Worm (Caenorhabditis elegans) whole organism, L2 larva: ENCODE results near the gene lin-36.

ENCODE experiments used
- C34F6.9 ChIP-seq: fragments of 150-350 bp; optimal IDR thresholded peaks from 2 replicates; lab custom pipeline; 2014; ENCODE audit warnings: missing biosample characterization, missing genetic modification characterization
- F13H6.1 ChIP-seq: sonication (generic microtip); optimal IDR thresholded peaks from 2 replicates; lab custom pipeline; 2016; ENCODE audit warnings: missing genetic modification characterization, missing compliant biosample characterization
- R02D3.7 ChIP-seq: fragments of 150-350 bp; optimal IDR thresholded peaks from 2 replicates; lab custom pipeline; 2014; ENCODE audit warnings: missing biosample characterization, missing genetic modification characterization
- Y55F3AM.14 ChIP-seq: fragments of 200-800 bp; sonication (Bioruptor generic); optimal IDR thresholded peaks from 2 replicates; lab custom pipeline; 2018; ENCODE audit warnings: mild to moderate bottlenecking, missing genetic modification characterization, missing compliant biosample characterization
- ZK546.5 ChIP-seq: sonication (generic microtip); optimal IDR thresholded peaks from 2 replicates; lab custom pipeline; 2017; ENCODE audit warnings: missing biosample characterization, missing genetic modification characterization
- alr-1 ChIP-seq: fragments of 150-350 bp; optimal IDR thresholded peaks from 2 replicates; lab custom pipeline; 2014; ENCODE audit warnings: missing biosample characterization, missing genetic modification characterization
- ama-1 ChIP-seq: fragments of 150-350 bp; optimal IDR thresholded peaks from 2 replicates; lab custom pipeline; 2018; ENCODE audit warnings: inconsistent platforms
- blmp-1 ChIP-seq: sonication (generic microtip); optimal IDR thresholded peaks from 2 replicates; lab custom pipeline; 2017; ENCODE audit warnings: missing genetic modification characterization, mild to moderate bottlenecking, missing compliant biosample characterization, antibody characterized with exemption, moderate library complexity; ENCODE audit not compliant: insufficient read depth
- ceh-16 ChIP-seq: fragments of 150-350 bp; optimal IDR thresholded peaks from 2 replicates; lab custom pipeline; 2014; ENCODE audit warnings: missing biosample characterization, missing genetic modification characterization
- ceh-82 ChIP-seq: fragments of 150-350 bp; optimal IDR thresholded peaks from 2 replicates; lab custom pipeline; 2014; ENCODE audit warnings: missing biosample characterization, missing genetic modification characterization
- crh-2 ChIP-seq: sonication (generic microtip); optimal IDR thresholded peaks from 2 replicates; lab custom pipeline; 2017; ENCODE audit warnings: missing biosample characterization, missing genetic modification characterization
- egl-27 ChIP-seq: sonication (generic microtip); optimal IDR thresholded peaks from 3 replicates; lab custom pipeline; 2017; ENCODE audit warnings: missing biosample characterization, missing genetic modification reagents, missing genetic modification characterization
- elt-1 ChIP-seq: fragments of 150-350 bp; optimal IDR thresholded peaks from 2 replicates; lab custom pipeline; 2014; ENCODE audit warnings: missing biosample characterization, missing genetic modification characterization
- elt-3 ChIP-seq: sonication (generic microtip); optimal IDR thresholded peaks from 2 replicates; lab custom pipeline; 2017; ENCODE audit warnings: missing biosample characterization, missing genetic modification characterization
- fos-1 ChIP-seq: fragments of 150-350 bp; optimal IDR thresholded peaks from 2 replicates; lab custom pipeline; 2014; ENCODE audit warnings: missing biosample characterization, missing genetic modification characterization
- gmeb-1 ChIP-seq: fragments of 150-350 bp; optimal IDR thresholded peaks from 2 replicates; lab custom pipeline; 2014; ENCODE audit warnings: missing biosample characterization, missing genetic modification characterization
- lin-13 ChIP-seq: fragments of 150-350 bp; optimal IDR thresholded peaks from 2 replicates; lab custom pipeline; 2014; ENCODE audit warnings: missing biosample characterization, missing genetic modification reagents, missing genetic modification characterization
- lin-39 ChIP-seq: fragments of 150-350 bp; optimal IDR thresholded peaks from 2 replicates; lab custom pipeline; 2014; ENCODE audit warnings: missing biosample characterization, missing genetic modification reagents, missing genetic modification characterization
- lsy-2 ChIP-seq, 2 experiments: fragments of 150-350 bp in 1 of 2; sonication (generic microtip) in 1 of 2; optimal IDR thresholded peaks; 2 replicates each; lab custom pipeline; 2014 to 2017; ENCODE audit warnings: missing biosample characterization in 2 of 2, missing genetic modification characterization in 2 of 2
- mab-5 ChIP-seq: fragments of 150-350 bp; optimal IDR thresholded peaks from 2 replicates; lab custom pipeline; 2014; ENCODE audit warnings: missing biosample characterization, missing genetic modification characterization
- mbf-1 ChIP-seq: sonication (generic microtip); optimal IDR thresholded peaks from 2 replicates; lab custom pipeline; 2017; ENCODE audit warnings: missing biosample characterization, missing genetic modification characterization
- nhr-10 ChIP-seq: sonication (generic microtip); optimal IDR thresholded peaks from 2 replicates; lab custom pipeline; 2017; ENCODE audit warnings: missing biosample characterization, missing genetic modification characterization
- nhr-11 ChIP-seq: fragments of 150-350 bp; optimal IDR thresholded peaks from 2 replicates; lab custom pipeline; 2014; ENCODE audit warnings: missing biosample characterization, missing genetic modification characterization
- nhr-12 ChIP-seq: fragments of 150-350 bp; optimal IDR thresholded peaks from 2 replicates; lab custom pipeline; 2014; ENCODE audit warnings: missing biosample characterization, missing genetic modification characterization
- nhr-25 ChIP-seq: fragments of 150-350 bp; sonication (generic microtip); optimal IDR thresholded peaks from 3 replicates; lab custom pipeline; 2014; ENCODE audit warnings: missing biosample characterization, missing genetic modification characterization
- peb-1 ChIP-seq: fragments of 150-350 bp; optimal IDR thresholded peaks from 2 replicates; lab custom pipeline; 2014; ENCODE audit warnings: missing biosample characterization, missing genetic modification characterization
- sem-4 ChIP-seq: fragments of 150-350 bp; optimal IDR thresholded peaks from 2 replicates; lab custom pipeline; 2014; ENCODE audit warnings: missing biosample characterization, missing genetic modification reagents, missing genetic modification characterization
- sma-3 ChIP-seq: sonication (generic microtip); optimal IDR thresholded peaks from 2 replicates; lab custom pipeline; 2016; ENCODE audit warnings: missing genetic modification reagents, missing genetic modification characterization, missing compliant biosample characterization
- sma-9 ChIP-seq, 2 experiments: fragments of 150-350 bp in 1 of 2; sonication (generic microtip) in 1 of 2; optimal IDR thresholded peaks; 2 replicates each; lab custom pipeline; 2014 to 2016; ENCODE audit warnings: missing genetic modification characterization in 2 of 2, mild to moderate bottlenecking in 1 of 2, missing biosample characterization in 1 of 2, missing compliant biosample characterization in 1 of 2, missing genetic modification reagents in 1 of 2, moderate library complexity in 1 of 2
- unc-55 ChIP-seq: fragments of 150-350 bp; sonication (generic microtip); optimal IDR thresholded peaks from 3 replicates; lab custom pipeline; 2014; ENCODE audit warnings: missing biosample characterization, missing genetic modification reagents, missing genetic modification characterization
- unc-62 ChIP-seq: fragments of 150-350 bp; optimal IDR thresholded peaks from 2 replicates; lab custom pipeline; 2014; ENCODE audit warnings: missing biosample characterization, missing genetic modification reagents, missing genetic modification characterization
- ztf-11 ChIP-seq: sonication (generic microtip); optimal IDR thresholded peaks from 2 replicates; lab custom pipeline; 2017; ENCODE audit warnings: missing biosample characterization, missing genetic modification characterization

lin-36 gene

DNA sequence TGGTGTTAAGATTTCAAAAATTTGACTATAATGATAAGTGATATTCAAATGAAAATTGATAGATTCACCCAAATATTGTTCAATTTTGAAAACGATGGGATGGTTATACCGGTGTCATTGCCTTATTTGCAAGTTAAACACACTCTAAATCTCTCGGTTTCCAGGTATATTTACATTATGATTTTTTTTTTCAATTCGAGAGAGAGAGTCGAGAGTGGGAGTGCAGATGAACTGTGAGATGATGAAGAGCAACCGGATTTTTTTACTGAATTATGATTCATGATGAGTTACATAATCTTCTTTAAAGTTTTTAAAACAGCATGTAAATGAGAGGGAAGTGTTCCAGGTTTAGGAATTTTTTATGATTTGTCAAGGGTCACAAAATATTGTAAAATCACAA is 12.9 kb upstream of the lin-36 start, which contains the start of gene F44B9.10:
F44B9.10 (minus strand) TSS at position 101 of the 400 bp plus-strand sequence.
- no peak for TF ChIP-seq R02D3.7 (tag; lab: Kevin White, UChicago)
- TF ChIP-seq sem-4 (tag; lab: Kevin White, UChicago) = no peak
- no peak for TF ChIP-seq ama-1 (lab: Kevin White, UChicago)
- no peak for TF ChIP-seq ztf-11 (tag; lab: Kevin White, UChicago)
- TF ChIP-seq Y55F3AM.14 (GFP tag; lab: Kevin White, UChicago) = no peak
- no peak for TF ChIP-seq egl-27 (tag; lab: Kevin White, UChicago)
- TF ChIP-seq lin-13 (GFP tag; lab: Kevin White, UChicago) = no peak
- TF ChIP-seq crh-2 (tag; lab: Kevin White, UChicago) = no peak
- no peak for TF ChIP-seq elt-3 (tag; lab: Kevin White, UChicago)
- TF ChIP-seq ceh-16 (tag; lab: Kevin White, UChicago) = no peak
- TF ChIP-seq nhr-10 (tag; lab: Kevin White, UChicago) = no peak

DNA sequence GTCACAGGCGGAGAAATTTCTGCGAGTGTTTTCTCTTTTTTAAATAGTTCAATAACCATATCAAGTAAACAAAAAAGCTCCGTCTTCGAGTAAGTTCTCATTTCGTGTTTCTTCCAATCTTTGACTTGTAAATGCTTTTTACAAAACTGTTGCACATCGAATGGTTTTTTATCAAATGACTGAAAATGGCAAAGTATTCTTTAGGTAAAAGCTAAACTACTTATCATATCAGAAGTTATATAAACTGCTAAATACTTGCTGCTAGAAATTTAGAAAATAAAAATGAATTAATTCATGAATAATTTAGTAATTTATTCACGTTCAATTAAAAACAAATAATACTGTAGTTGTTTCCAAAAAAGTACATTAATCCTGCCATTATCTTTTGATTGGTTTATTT is 10.3 kb upstream of the lin-36 start, which contains the start of gene F44B9.9:
F44B9.9 (minus strand) TSS at position 101 of the 400 bp plus-strand sequence.
- no peak for TF ChIP-seq ceh-82 (tag; lab: Kevin White, UChicago)
- TF ChIP-seq lsy-2 (tag; optimal IDR thresholded peaks at IDR 0.05; lab: Kevin White, UChicago) = no peak
- no peak for TF ChIP-seq unc-62 (GFP tag; lab: Kevin White, UChicago)
- TF ChIP-seq F13H6.1 (tag; lab: Kevin White, UChicago) = no peak

DNA sequence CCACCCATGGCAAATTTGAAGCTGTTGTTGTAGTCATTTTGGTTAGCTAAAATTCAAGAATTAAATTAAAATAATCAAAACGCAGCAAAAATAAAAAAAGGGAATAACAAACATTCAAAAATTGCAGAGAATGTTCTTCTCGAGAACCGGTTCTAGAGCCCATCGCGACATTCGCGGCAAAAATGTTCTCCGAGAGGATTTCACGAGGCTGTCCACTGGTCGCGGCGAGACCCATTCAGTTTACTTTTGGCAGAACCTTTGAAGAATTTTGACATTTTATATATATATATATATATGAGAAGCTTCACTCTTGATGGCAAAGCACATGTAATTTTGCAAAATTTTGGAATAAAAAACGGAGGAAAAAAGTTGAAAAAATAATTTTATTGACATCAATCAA is 8.8 kb upstream of the lin-36 start, which contains the start of gene F44B9.8:
F44B9.8 (minus strand) TSS at position 163 of the 400 bp plus-strand sequence.
- TF ChIP-seq sem-4 (tag; lab: Kevin White, UChicago) (peak; percentile 40), blmp-1 (tag; lab: Kevin White, UChicago) (peak; percentile 23), gmeb-1 (tag; lab: Kevin White, UChicago) (peak; percentile 71), nhr-25 (peak; percentile 75), lsy-2 (tag; optimal IDR thresholded peaks at IDR 0.05; lab: Kevin White, UChicago) (peak; percentile 15 to 83), nhr-12 (tag; lab: Kevin White, UChicago) (no peak), crh-2 (tag; lab: Kevin White, UChicago) (peak; percentile 81), unc-62 (GFP tag; lab: Kevin White, UChicago) (no peak), ceh-82 (tag; lab: Kevin White, UChicago) (no peak), R02D3.7 (tag; lab: Kevin White, UChicago) (no peak), unc-55 (peak; percentile 72), sma-9 (GFP tag; optimal IDR thresholded peaks at IDR 0.05; lab: Kevin White, UChicago) (peak; percentile 50), sma-9 (tag; optimal IDR thresholded peaks at IDR 0.05; lab: Kevin White, UChicago) (no peak), F13H6.1 (tag; lab: Kevin White, UChicago) (peak; percentile 69), lin-13 (GFP tag; lab: Kevin White, UChicago) (peak; percentile 63), fos-1 (tag; lab: Kevin White, UChicago) (peak; percentile 38), ama-1 (lab: Kevin White, UChicago) (no peak), C34F6.9 (peak; percentile 41), peb-1 (tag; lab: Kevin White, UChicago) (no peak), sma-3 (peak; percentile 57)
- TF ChIP-seq, all 48 proteins: peak for 13

DNA sequence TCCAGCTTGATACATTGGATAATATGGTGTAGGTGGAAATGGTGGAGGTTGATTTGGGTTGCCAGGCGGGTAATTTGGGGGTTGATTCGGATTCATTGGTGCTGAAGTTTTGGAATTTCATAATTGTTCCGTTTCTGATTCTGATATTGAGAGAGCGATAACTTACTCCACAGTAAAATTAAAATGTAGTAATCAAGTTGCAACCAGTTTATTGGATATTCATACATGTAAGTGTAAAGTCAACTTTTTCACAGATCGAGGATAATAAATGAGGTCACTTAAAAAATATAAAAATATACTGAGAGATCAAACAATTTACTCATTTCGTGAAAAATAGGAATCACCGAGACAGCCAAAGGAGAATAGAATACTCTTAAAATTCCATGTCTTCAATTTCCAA is 7.3 kb upstream of the lin-36 start, which contains the start of gene mdt-30:
mdt-30 (minus strand) TSS at position 101 of the 400 bp plus-strand sequence.
- TF ChIP-seq mbf-1 (tag; lab: Kevin White, UChicago) (no peak), sem-4 (tag; lab: Kevin White, UChicago) (no peak), ZK546.5 (no peak), mab-5 (no peak), lin-39 (no peak), lsy-2 (tag; optimal IDR thresholded peaks at IDR 0.05; lab: Kevin White, UChicago) (no peak), ama-1 (lab: Kevin White, UChicago) (no peak), gmeb-1 (tag; lab: Kevin White, UChicago) (no peak), unc-62 (GFP tag; lab: Kevin White, UChicago) (no peak), nhr-11 (tag; lab: Kevin White, UChicago) (no peak), alr-1 (tag; lab: Kevin White, UChicago) (no peak)

DNA sequence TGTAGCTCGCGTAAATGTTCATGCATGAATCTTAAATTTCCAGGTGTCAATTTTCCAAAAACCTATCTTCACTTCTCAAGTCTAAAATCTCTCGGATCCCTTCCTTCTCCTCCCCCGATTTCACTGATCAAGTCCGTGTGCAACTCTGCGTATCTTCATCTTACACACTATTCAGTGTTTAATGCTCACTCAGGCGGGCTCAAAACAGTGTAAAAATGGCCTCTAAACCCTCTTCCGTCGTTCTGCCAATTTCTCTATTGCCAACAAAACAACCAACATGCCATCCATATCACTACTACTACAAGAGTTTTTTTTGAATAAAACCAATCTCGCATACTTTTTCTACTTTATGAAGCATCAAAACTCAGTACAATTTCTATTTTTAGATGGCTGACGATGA is 1.4 kb upstream of the lin-36 start, which contains the start of gene F44B9.2:
F44B9.2 (plus strand) TSS at position 387 of the 400 bp plus-strand sequence.
- TF ChIP-seq sma-3 (no peak), nhr-12 (tag; lab: Kevin White, UChicago) (no peak), crh-2 (tag; lab: Kevin White, UChicago) (no peak), R02D3.7 (tag; lab: Kevin White, UChicago) (no peak), elt-1 (no peak)
